Worm (Caenorhabditis elegans) whole organism, L3 larva: ENCODE results near the gene R13A5.7.
"Not testable (repeated sequence)": the region's sequence is repeated elsewhere in the genome, so short reads cannot be mapped to it uniquely, and the experiment has no call there.

Experiments
- R02D3.7 ChIP-seq: fragments of 150-350 bp; optimal IDR thresholded peaks from 2 replicates; lab custom pipeline; 2014; ENCODE audit warnings: missing biosample characterization, missing genetic modification characterization
- ZK546.5 ChIP-seq: sonication (generic microtip); optimal IDR thresholded peaks from 2 replicates; lab custom pipeline; 2017; ENCODE audit warnings: missing biosample characterization, missing genetic modification characterization
- aly-2 ChIP-seq: fragments of 150-350 bp; optimal IDR thresholded peaks from 2 replicates; lab custom pipeline; 2014; ENCODE audit warnings: missing biosample characterization, missing genetic modification characterization
- ceh-16 ChIP-seq: sonication (generic microtip); optimal IDR thresholded peaks from 2 replicates; lab custom pipeline; 2017; ENCODE audit warnings: missing biosample characterization, missing genetic modification characterization
- daf-12 ChIP-seq: fragments of 150-350 bp; optimal IDR thresholded peaks from 2 replicates; lab custom pipeline; 2014; ENCODE audit warnings: missing biosample characterization, missing genetic modification reagents, missing genetic modification characterization
- egl-27 ChIP-seq: sonication (generic microtip); optimal IDR thresholded peaks from 4 replicates; lab custom pipeline; 2017; ENCODE audit warnings: missing biosample characterization, missing genetic modification reagents, missing genetic modification characterization
- egl-5 ChIP-seq: fragments of 150-350 bp; optimal IDR thresholded peaks from 2 replicates; lab custom pipeline; 2017; ENCODE audit warnings: missing biosample characterization, missing genetic modification reagents, missing genetic modification characterization, inconsistent platforms
- elt-1 ChIP-seq: fragments of 150-350 bp; optimal IDR thresholded peaks from 2 replicates; lab custom pipeline; 2014; ENCODE audit warnings: missing biosample characterization, missing genetic modification characterization
- elt-2 ChIP-seq: sonication (generic microtip); optimal IDR thresholded peaks from 2 replicates; lab custom pipeline; 2016; ENCODE audit warnings: missing genetic modification reagents, mild to moderate bottlenecking, missing genetic modification characterization, missing compliant biosample characterization
- elt-3 ChIP-seq, 3 experiments: fragments of 150-350 bp in 1 of 3; sonication (generic microtip) in 2 of 3; optimal IDR thresholded peaks; 2 replicates in 2 of 3; 4 replicates in 1 of 3; lab custom pipeline; 2014 to 2017; ENCODE audit warnings: missing biosample characterization in 3 of 3, missing genetic modification characterization in 3 of 3
- fkh-10 ChIP-seq: sonication (generic microtip); optimal IDR thresholded peaks from 2 replicates; lab custom pipeline; 2017; ENCODE audit warnings: missing biosample characterization, missing genetic modification reagents, missing genetic modification characterization
- fos-1 ChIP-seq: fragments of 150-350 bp; optimal IDR thresholded peaks from 2 replicates; lab custom pipeline; 2014; ENCODE audit warnings: missing biosample characterization, missing genetic modification characterization
- hmg-11 ChIP-seq: sonication (generic microtip); optimal IDR thresholded peaks from 2 replicates; lab custom pipeline; 2016; ENCODE audit warnings: missing genetic modification characterization, missing compliant biosample characterization
- lin-15B ChIP-seq: fragments of 150-350 bp; optimal IDR thresholded peaks from 2 replicates; lab custom pipeline; 2014; ENCODE audit warnings: missing biosample characterization, missing genetic modification characterization
- lin-39 ChIP-seq: fragments of 150-350 bp; optimal IDR thresholded peaks from 2 replicates; lab custom pipeline; 2018; ENCODE audit warnings: missing biosample characterization, missing genetic modification reagents, missing genetic modification characterization
- lsy-12 ChIP-seq: sonication (generic microtip); optimal IDR thresholded peaks from 2 replicates; lab custom pipeline; 2016; ENCODE audit warnings: mild to moderate bottlenecking, missing genetic modification characterization, missing compliant biosample characterization
- mdl-1 ChIP-seq: fragments of 150-350 bp; optimal IDR thresholded peaks from 2 replicates; lab custom pipeline; 2014; ENCODE audit warnings: missing biosample characterization, missing genetic modification characterization
- mml-1 ChIP-seq: fragments of 150-350 bp; sonication (generic microtip); optimal IDR thresholded peaks from 3 replicates; lab custom pipeline; 2014; ENCODE audit warnings: missing biosample characterization, missing genetic modification characterization
- nfya-1 ChIP-seq: sonication (generic microtip); optimal IDR thresholded peaks from 2 replicates; lab custom pipeline; 2017; ENCODE audit warnings: missing genetic modification characterization, mild to moderate bottlenecking, missing compliant biosample characterization, antibody characterized with exemption, moderate library complexity; ENCODE audit not compliant: insufficient read depth
- nhr-11 ChIP-seq: fragments of 150-350 bp; optimal IDR thresholded peaks from 2 replicates; lab custom pipeline; 2014; ENCODE audit warnings: missing biosample characterization, missing genetic modification characterization
- nhr-23 ChIP-seq: fragments of 150-350 bp; optimal IDR thresholded peaks from 2 replicates; lab custom pipeline; 2014; ENCODE audit warnings: missing biosample characterization, missing genetic modification reagents, missing genetic modification characterization
- nhr-237 ChIP-seq: fragments of 150-350 bp; optimal IDR thresholded peaks from 2 replicates; lab custom pipeline; 2014; ENCODE audit warnings: missing biosample characterization, missing genetic modification characterization
- nhr-25 ChIP-seq: sonication (generic microtip); optimal IDR thresholded peaks from 2 replicates; lab custom pipeline; 2017; ENCODE audit warnings: missing biosample characterization, missing genetic modification characterization
- nhr-77 ChIP-seq: fragments of 150-350 bp; optimal IDR thresholded peaks from 2 replicates; lab custom pipeline; 2014; ENCODE audit warnings: missing biosample characterization, missing genetic modification characterization
- pha-4 ChIP-seq: fragments of 150-350 bp; optimal IDR thresholded peaks from 2 replicates; lab custom pipeline; 2014; ENCODE audit warnings: missing biosample characterization, missing genetic modification reagents, missing genetic modification characterization
- pqm-1 ChIP-seq: fragments of 150-350 bp; optimal IDR thresholded peaks from 2 replicates; lab custom pipeline; 2017; ENCODE audit warnings: missing biosample characterization, missing genetic modification characterization, inconsistent platforms
- skn-1 ChIP-seq: fragments of 150-350 bp; optimal IDR thresholded peaks from 2 replicates; lab custom pipeline; 2014; ENCODE audit warnings: missing biosample characterization, missing genetic modification characterization
- snpc-4 ChIP-seq: fragments of 150-350 bp; optimal IDR thresholded peaks from 2 replicates; lab custom pipeline; 2014; ENCODE audit warnings: missing biosample characterization, missing genetic modification characterization
- unc-62 ChIP-seq: fragments of 150-350 bp; sonication (generic microtip); optimal IDR thresholded peaks from 4 replicates; lab custom pipeline; 2014; ENCODE audit warnings: missing biosample characterization, missing genetic modification reagents, missing genetic modification characterization
- ztf-4 ChIP-seq: fragments of 150-350 bp; optimal IDR thresholded peaks from 2 replicates; lab custom pipeline; 2014; ENCODE audit warnings: missing biosample characterization, missing genetic modification characterization

Gene R13A5.7

DNA sequence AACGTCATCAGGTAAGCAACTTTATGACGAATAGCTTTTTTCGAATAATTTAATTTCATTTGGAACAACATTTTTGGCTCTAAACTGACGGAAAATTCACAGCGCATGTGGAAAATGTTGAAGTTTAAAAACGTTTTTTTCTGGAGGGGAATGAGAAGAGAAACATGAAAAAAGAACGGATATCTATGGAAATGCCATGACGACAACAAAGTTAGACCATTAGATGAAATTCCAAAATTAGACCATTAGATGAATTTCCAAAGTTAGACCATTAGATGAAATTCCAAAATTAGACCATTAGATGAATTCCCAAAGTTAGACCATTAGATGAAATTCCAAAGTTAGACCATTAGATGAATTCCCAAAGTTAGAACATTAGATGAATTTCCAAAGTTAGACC, 24.5 kb upstream of the R13A5.7 start, which contains the start of gene Y80D4G.2:
Gene Y80D4G.2, minus strand, starts transcription at position 101 of the 400 bp plus-strand sequence.
- TF ChIP-seq nhr-77 (tag; lab: Kevin White, UChicago); unc-62 (GFP tag; lab: Kevin White, UChicago); skn-1 (tag; lab: Kevin White, UChicago): not testable (repeated sequence)

DNA sequence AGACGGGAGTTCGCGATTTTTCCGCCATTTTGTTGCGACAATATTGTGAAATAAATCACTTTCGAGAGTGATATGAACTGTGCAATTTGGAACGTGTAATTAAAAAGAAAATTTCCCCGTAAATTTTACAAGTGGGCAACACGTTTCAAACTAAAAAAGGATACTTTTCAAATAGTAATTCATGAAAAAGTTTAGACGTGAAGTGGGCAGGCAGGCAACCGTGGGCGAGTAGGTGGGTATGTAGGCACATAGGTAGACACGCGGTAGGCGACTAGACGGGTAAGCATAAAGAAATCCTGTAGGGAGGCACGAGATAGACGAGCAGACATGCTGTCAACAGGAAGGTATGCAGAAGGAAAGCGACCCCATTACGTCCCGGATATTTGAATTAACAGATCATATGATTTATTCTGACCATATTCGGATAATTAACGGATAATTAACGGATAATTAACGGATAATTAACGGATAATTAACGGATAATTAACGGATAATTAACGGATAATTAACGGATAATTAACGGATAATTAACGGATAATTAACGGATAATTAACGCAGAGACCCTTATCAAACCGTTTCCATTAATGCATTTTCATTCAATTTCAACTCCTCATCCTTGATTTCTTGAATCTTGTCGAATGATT, 23.5 kb upstream of the R13A5.7 start, which contains the start of gene R13A5.11:
Gene R13A5.11, minus strand, starts transcription at position 51 of the 644 bp plus-strand sequence.
- TF ChIP-seq mdl-1 (tag; lab: Kevin White, UChicago) (no peak), nhr-77 (tag; lab: Kevin White, UChicago) (no peak), fkh-10 (GFP tag; lab: Kevin White, UChicago) (no peak), lin-39 (no peak), nfya-1 (tag; lab: Kevin White, UChicago) (no peak), elt-3 (tag; optimal IDR thresholded peaks at IDR 0.05; lab: Kevin White, UChicago) (no peak), lin-15B (tag; lab: Kevin White, UChicago) (no peak), nhr-237 (tag; lab: Kevin White, UChicago) (no peak), egl-5 (tag; lab: Kevin White, UChicago) (no peak), ceh-16 (tag; lab: Kevin White, UChicago) (no peak), nhr-23 (tag; lab: Kevin White, UChicago) (no peak)

DNA sequence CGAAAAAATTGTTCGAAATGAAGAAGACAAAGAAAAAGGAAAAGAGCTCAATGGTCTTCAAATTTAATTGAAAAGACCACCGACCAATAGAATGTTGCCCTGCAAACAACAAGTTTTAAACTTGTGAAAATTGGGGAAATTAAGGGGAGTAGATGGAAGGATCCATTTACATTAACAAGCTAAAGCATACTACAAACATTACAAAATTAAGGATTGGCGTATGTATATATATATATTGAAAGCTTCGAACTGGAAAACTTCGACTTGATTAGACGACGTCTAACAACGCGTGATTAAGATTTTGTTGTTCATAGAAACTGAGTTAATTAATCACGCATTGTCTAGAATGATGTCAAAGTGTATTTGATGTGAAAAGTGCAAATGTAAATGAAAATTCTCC, 18.3 kb upstream of the R13A5.7 start, which contains the start of gene R13A5.15:
Gene R13A5.15, minus strand, starts transcription at position 101 of the 400 bp plus-strand sequence.
- TF ChIP-seq pqm-1 (tag; lab: Kevin White, UChicago) (no peak), lsy-12 (tag; lab: Kevin White, UChicago) (no peak), mdl-1 (tag; lab: Kevin White, UChicago) (no peak), nhr-11 (tag; lab: Kevin White, UChicago) (no peak), aly-2 (tag; lab: Kevin White, UChicago) (no peak), R02D3.7 (no peak)

ce11 chrIII:7584131-7584646, 14.3 kb upstream of the R13A5.7 start, which contains the start of gene cup-5:
TSS of gene cup-5 (plus strand) at chrIII:7584181.
- peak; percentile 45 for TF ChIP-seq nfya-1 (tag; lab: Kevin White, UChicago)
- TF ChIP-seq lin-39, result peak; percentile 7
- peak; percentile 84 for TF ChIP-seq R02D3.7
- peak; percentile 27 for TF ChIP-seq elt-2 (tag; lab: Kevin White, UChicago)
- no peak for TF ChIP-seq egl-27 (tag; lab: Kevin White, UChicago)
- TF ChIP-seq pha-4 (tag; lab: Kevin White, UChicago), result peak; percentile 80
- peak; percentile 5 for TF ChIP-seq nhr-25 (tag; lab: Kevin White, UChicago)
- no peak for TF ChIP-seq ZK546.5
- peak; percentile 39 for TF ChIP-seq lin-15B (tag; lab: Kevin White, UChicago)

- TF ChIP-seq skn-1 (tag; lab: Kevin White, UChicago) (no peak), ztf-4 (tag; lab: Kevin White, UChicago) (no peak), fos-1 (tag; lab: Kevin White, UChicago) (no peak), unc-62 (GFP tag; lab: Kevin White, UChicago) (no peak), daf-12 (tag; lab: Kevin White, UChicago) (no peak), ZK546.5 (no peak), ceh-16 (tag; lab: Kevin White, UChicago) (no peak), pqm-1 (tag; lab: Kevin White, UChicago) (no peak), mml-1 (tag; lab: Kevin White, UChicago) (no peak)
Observed at ce11 chrIII:7582885-7583284, 13.0 kb upstream of the R13A5.7 start, which contains the start of gene R13A5.10. TSS of gene R13A5.10 (minus strand) at chrIII:7582985.

DNA sequence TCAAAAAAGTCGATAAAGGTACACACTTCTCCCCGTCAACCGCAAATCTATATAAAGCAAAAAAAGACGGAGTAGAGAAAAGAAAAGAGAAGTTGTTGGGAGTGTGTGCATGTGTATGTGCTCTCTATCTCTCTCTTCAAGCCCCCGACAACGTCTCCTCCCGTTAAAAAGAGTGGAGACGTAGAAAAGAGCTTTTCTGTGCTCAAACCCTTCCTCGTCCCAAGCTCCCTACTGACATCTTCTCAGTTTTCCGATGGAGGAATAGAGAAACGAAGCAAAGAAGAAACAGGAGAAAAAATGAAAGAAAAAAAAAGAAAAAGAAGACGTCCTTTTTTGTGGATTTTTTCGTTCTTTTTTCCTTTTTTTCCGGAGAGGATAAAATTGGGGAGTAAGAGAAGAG, 10.7 kb upstream of the R13A5.7 start:
- TF ChIP-seq fkh-10 (GFP tag; lab: Kevin White, UChicago) (peak; percentile 85), nfya-1 (tag; lab: Kevin White, UChicago) (peak; percentile 69), hmg-11 (tag; lab: Kevin White, UChicago) (peak; percentile 63), egl-27 (tag; lab: Kevin White, UChicago) (no peak), lin-39 (peak; percentile 63), elt-1 (tag; lab: Kevin White, UChicago) (no peak), snpc-4 (tag; lab: Kevin White, UChicago) (peak; percentile 17)
